Fruit fly (Drosophila melanogaster): ENCODE measurements around the gene Vti1a.

DNA sequence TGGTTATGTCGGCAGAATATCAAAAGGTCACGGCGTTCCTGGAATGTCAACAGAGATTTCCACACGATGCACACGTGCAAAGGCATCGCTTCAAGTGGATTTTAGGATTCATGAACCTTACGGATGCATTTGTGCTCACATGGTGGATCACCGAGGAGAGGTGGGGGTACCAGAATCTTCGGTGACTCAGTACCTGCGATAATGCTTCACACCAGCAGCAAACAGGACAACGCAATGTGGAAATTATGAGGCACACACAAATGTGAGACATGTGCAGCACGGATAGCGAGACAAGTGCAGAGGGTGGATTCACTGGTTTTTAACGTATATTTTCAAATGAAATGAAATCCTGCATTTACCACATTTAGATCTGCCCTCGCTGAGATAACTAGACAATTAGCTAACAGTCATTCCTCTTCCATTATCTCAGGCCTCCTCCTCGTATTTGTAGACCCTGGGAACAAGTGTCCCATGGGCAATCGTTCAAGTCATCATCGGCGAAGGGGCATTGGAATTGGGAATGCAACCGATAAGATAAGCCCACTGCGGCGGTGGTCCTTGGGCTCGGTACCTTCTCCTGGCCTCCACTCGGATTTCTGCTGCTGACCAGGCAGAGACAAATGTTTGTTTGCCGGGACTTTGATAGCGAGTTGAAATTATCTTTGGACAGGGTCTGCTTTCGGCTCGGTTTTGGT lies 33.9 kb upstream of the Vti1a start:
- TF ChIP-seq CG4318 (GFP tag; optimal IDR thresholded peaks at IDR 0.05): no peak
- TF ChIP-seq CG8319 (GFP tag; optimal IDR thresholded peaks at IDR 0.05): no peak
- no peak for TF ChIP-seq ss (GFP tag; optimal IDR thresholded peaks at IDR 0.05)

Measured in whole organism, prepupa.